Worm (Caenorhabditis elegans) whole organism, late embryonic: ENCODE results near the gene D1005.5.
A peak's percentile ranks its signal among the peaks of the same experiment; 100 is the strongest.

Source experiments
- C38D4.7 ChIP-seq: fragments of 200-800 bp; sonication (Bioruptor generic); optimal IDR thresholded peaks from 2 replicates; lab custom pipeline; 2018; ENCODE audit warnings: mild to moderate bottlenecking, missing genetic modification characterization, moderate library complexity, missing compliant biosample characterization
- F13H6.1 ChIP-seq: sonication (generic microtip); optimal IDR thresholded peaks from 2 replicates; lab custom pipeline; 2016; ENCODE audit warnings: missing genetic modification characterization, missing compliant biosample characterization
- K02D7.2 ChIP-seq: sonication (generic microtip); optimal IDR thresholded peaks from 2 replicates; lab custom pipeline; 2017; ENCODE audit warnings: mild to moderate bottlenecking, missing genetic modification characterization, missing compliant biosample characterization
- K09A11.1 ChIP-seq: sonication (generic microtip); optimal IDR thresholded peaks from 2 replicates; lab custom pipeline; 2017; ENCODE audit warnings: antibody characterized with exemption, mild to moderate bottlenecking, missing genetic modification characterization, missing compliant biosample characterization; ENCODE audit not compliant: insufficient read depth
- Y22D7AL.16 ChIP-seq: sonication (generic microtip); optimal IDR thresholded peaks from 2 replicates; lab custom pipeline; 2016; ENCODE audit warnings: missing genetic modification characterization, missing compliant biosample characterization
- ahr-1 ChIP-seq: sonication (generic microtip); optimal IDR thresholded peaks from 2 replicates; lab custom pipeline; 2016; ENCODE audit warnings: missing genetic modification characterization, missing compliant biosample characterization
- ama-1 ChIP-seq: fragments of 150-350 bp; optimal IDR thresholded peaks from 2 replicates; lab custom pipeline; 2014
- ceh-18 ChIP-seq: sonication (generic microtip); optimal IDR thresholded peaks from 2 replicates; lab custom pipeline; 2016; ENCODE audit warnings: missing genetic modification characterization, missing compliant biosample characterization
- ceh-2 ChIP-seq: sonication (generic microtip); optimal IDR thresholded peaks from 2 replicates; lab custom pipeline; 2016; ENCODE audit warnings: missing genotype, missing genetic modification characterization, missing compliant biosample characterization
- ceh-24 ChIP-seq: sonication (generic microtip); optimal IDR thresholded peaks from 2 replicates; lab custom pipeline; 2016; ENCODE audit warnings: mild to moderate bottlenecking, missing genetic modification characterization, missing compliant biosample characterization
- ceh-45 ChIP-seq: fragments of 200-800 bp; sonication (Bioruptor generic); IDR thresholded peaks from 2 replicates; pipeline ENCODE4 v1.3.6; 2022; ENCODE audit warnings: missing genetic modification reagents, missing genetic modification characterization, missing compliant biosample characterization
- ceh-9 ChIP-seq: sonication (generic microtip); optimal IDR thresholded peaks from 2 replicates; lab custom pipeline; 2016; ENCODE audit warnings: mild to moderate bottlenecking, missing genetic modification characterization, inconsistent platforms, missing compliant biosample characterization
- dmd-4 ChIP-seq: sonication (generic microtip); optimal IDR thresholded peaks from 2 replicates; lab custom pipeline; 2016; ENCODE audit warnings: borderline replicate concordance, missing genetic modification characterization, missing compliant biosample characterization
- ets-4 ChIP-seq: sonication (generic microtip); optimal IDR thresholded peaks from 2 replicates; lab custom pipeline; 2016; ENCODE audit warnings: missing genetic modification characterization, missing compliant biosample characterization
- eyg-1 ChIP-seq: sonication (generic microtip); optimal IDR thresholded peaks from 2 replicates; lab custom pipeline; 2016; ENCODE audit warnings: missing genotype, missing genetic modification characterization, missing compliant biosample characterization
- hlh-13 ChIP-seq: fragments of 200-800 bp; sonication (Bioruptor generic); optimal IDR thresholded peaks from 2 replicates; lab custom pipeline; 2018; ENCODE audit warnings: mild to moderate bottlenecking, missing genetic modification characterization, missing compliant biosample characterization
- hlh-30 ChIP-seq: sonication (generic microtip); optimal IDR thresholded peaks from 2 replicates; lab custom pipeline; 2017; ENCODE audit warnings: antibody characterized with exemption, missing genetic modification characterization, missing compliant biosample characterization; ENCODE audit not compliant: insufficient read depth
- lin-11 ChIP-seq: fragments of 200-800 bp; sonication (Bioruptor generic); optimal IDR thresholded peaks from 2 replicates; lab custom pipeline; 2018; ENCODE audit warnings: mild to moderate bottlenecking, missing genetic modification characterization, missing compliant biosample characterization
- madf-2 ChIP-seq: sonication (generic microtip); optimal IDR thresholded peaks from 2 replicates; lab custom pipeline; 2017; ENCODE audit warnings: missing genetic modification characterization, missing compliant biosample characterization
- mec-3 ChIP-seq: sonication (generic microtip); optimal IDR thresholded peaks from 2 replicates; lab custom pipeline; 2016; ENCODE audit warnings: borderline replicate concordance, missing genetic modification characterization, missing compliant biosample characterization
- nfya-1 ChIP-seq: sonication (generic microtip); optimal IDR thresholded peaks from 2 replicates; lab custom pipeline; 2017; ENCODE audit warnings: missing genetic modification characterization, mild to moderate bottlenecking, missing compliant biosample characterization, antibody characterized with exemption, moderate library complexity
- nhr-11 ChIP-seq: fragments of 150-350 bp; optimal IDR thresholded peaks from 2 replicates; lab custom pipeline; 2014; ENCODE audit warnings: missing biosample characterization, missing genetic modification characterization
- odd-2 ChIP-seq: sonication (generic microtip); optimal IDR thresholded peaks from 2 replicates; lab custom pipeline; 2017; ENCODE audit warnings: antibody characterized with exemption, mild to moderate bottlenecking, missing genetic modification characterization, missing compliant biosample characterization
- pat-9 ChIP-seq: fragments of 200-800 bp; sonication (Bioruptor generic); optimal IDR thresholded peaks from 2 replicates; lab custom pipeline; 2018; ENCODE audit warnings: mild to moderate bottlenecking, missing genetic modification characterization, moderate library complexity, missing compliant biosample characterization
- pax-1 ChIP-seq: fragments of 150-350 bp; optimal IDR thresholded peaks from 2 replicates; lab custom pipeline; 2014; ENCODE audit warnings: missing biosample characterization, missing genetic modification characterization
- pha-2 ChIP-seq: sonication (generic microtip); optimal IDR thresholded peaks from 2 replicates; lab custom pipeline; 2017; ENCODE audit warnings: mild to moderate bottlenecking, missing genetic modification characterization, missing compliant biosample characterization
- pqm-1 ChIP-seq: sonication (generic microtip); optimal IDR thresholded peaks from 2 replicates; lab custom pipeline; 2016; ENCODE audit warnings: missing genetic modification characterization, missing compliant biosample characterization
- pros-1 ChIP-seq: fragments of 150-350 bp; optimal IDR thresholded peaks from 2 replicates; lab custom pipeline; 2014; ENCODE audit warnings: missing biosample characterization, missing genetic modification reagents, missing genetic modification characterization
- ref-2 ChIP-seq: sonication (generic microtip); optimal IDR thresholded peaks from 2 replicates; lab custom pipeline; 2016; ENCODE audit warnings: missing genetic modification characterization, missing compliant biosample characterization
- rnt-1 ChIP-seq: sonication (generic microtip); optimal IDR thresholded peaks from 2 replicates; lab custom pipeline; 2016; ENCODE audit warnings: missing genetic modification characterization, missing compliant biosample characterization
- sdc-2 ChIP-seq: sonication (generic microtip); optimal IDR thresholded peaks from 2 replicates; lab custom pipeline; 2016; ENCODE audit warnings: missing genotype, missing genetic modification characterization, missing compliant biosample characterization
- tbx-2 ChIP-seq: sonication (generic microtip); optimal IDR thresholded peaks from 2 replicates; lab custom pipeline; 2016; ENCODE audit warnings: missing genetic modification characterization, missing compliant biosample characterization
- tbx-7 ChIP-seq: sonication (generic microtip); optimal IDR thresholded peaks from 2 replicates; lab custom pipeline; 2016; ENCODE audit warnings: missing genotype, missing genetic modification characterization, missing compliant biosample characterization
- unc-3 ChIP-seq, 2 experiments: fragments of 200-800 bp in 1 of 2; sonication (Bioruptor generic) in 1 of 2; sonication (generic microtip) in 1 of 2; conservative IDR thresholded peaks in 1 of 2; optimal IDR thresholded peaks in 1 of 2; 2 replicates each; pipeline versions ENCODE4 v1.3.6 to Lab custom; 2016 to 2022; ENCODE audit warnings: missing compliant biosample characterization in 2 of 2, missing genetic modification characterization in 2 of 2, missing genetic modification reagents in 1 of 2
- unc-42 ChIP-seq: sonication (generic microtip); optimal IDR thresholded peaks from 2 replicates; lab custom pipeline; 2016; ENCODE audit warnings: missing genotype, missing genetic modification characterization, missing compliant biosample characterization
- unc-55 ChIP-seq: sonication (generic microtip); optimal IDR thresholded peaks from 2 replicates; lab custom pipeline; 2017; ENCODE audit warnings: missing biosample characterization, missing genetic modification reagents, missing genetic modification characterization
- unc-86 ChIP-seq: sonication (generic microtip); optimal IDR thresholded peaks from 2 replicates; lab custom pipeline; 2016; ENCODE audit warnings: missing genetic modification characterization, missing compliant biosample characterization
- zip-5 ChIP-seq: sonication (generic microtip); optimal IDR thresholded peaks from 2 replicates; lab custom pipeline; 2016; ENCODE audit warnings: missing genetic modification characterization, missing compliant biosample characterization

D1005.5 gene

DNA sequence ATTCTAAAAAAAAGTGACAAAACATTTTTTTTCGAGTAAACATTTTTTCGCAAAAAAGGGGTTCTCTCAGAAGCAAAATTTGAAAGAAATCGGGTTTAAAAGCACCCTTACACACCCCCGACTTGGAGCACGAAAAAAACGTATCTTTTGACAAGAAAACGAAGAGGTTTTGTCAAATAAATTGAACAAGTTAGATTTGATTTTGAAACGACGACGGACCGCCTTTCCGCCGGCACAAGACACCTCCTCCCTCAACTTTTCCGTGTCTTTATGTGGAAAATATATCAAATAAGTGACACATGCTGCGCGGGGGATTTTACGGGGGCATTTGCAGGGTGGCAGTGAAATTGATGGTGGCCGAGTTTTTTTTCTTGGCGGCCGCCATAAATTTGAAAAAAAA is 4.7 kb downstream of the D1005.5 start:
- TF ChIP-seq unc-42 (tag; lab: Kevin White, UChicago) = peak; percentile 62
- no peak for TF ChIP-seq pqm-1 (tag; lab: Kevin White, UChicago)

DNA sequence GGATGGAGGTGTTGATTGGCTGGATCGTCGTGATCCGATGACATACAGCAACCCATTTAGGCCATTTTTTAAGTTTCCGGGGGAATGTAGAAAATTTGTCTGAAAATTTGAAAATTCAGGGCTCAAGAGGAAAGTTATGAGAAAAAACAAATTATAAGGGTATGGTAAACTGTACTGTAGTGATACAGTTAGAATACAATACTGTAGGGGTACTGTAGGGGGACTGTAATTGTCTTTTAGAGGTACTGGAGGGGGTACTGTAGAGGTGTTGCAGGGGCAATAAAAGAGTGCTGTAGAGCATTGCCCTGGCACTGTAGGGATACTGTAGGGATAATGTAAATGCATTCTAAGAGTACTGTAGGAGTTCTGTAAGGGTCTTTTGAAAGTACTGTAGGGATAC is 8.1 kb downstream of the D1005.5 start, which contains the start of gene D1005.6:
Gene D1005.6 (minus strand): TSS at position 101 of the 400 bp plus-strand sequence.
- TF ChIP-seq zip-5 (tag; lab: Kevin White, UChicago) (no peak), pha-2 (no peak), tbx-2 (tag; lab: Kevin White, UChicago) (no peak), K09A11.1 (tag; lab: Kevin White, UChicago) (no peak), lin-11 (tag; lab: Kevin White, UChicago) (no peak), unc-55 (no peak), Y22D7AL.16 (no peak), pax-1 (tag; lab: Kevin White, UChicago) (no peak), hlh-30 (no peak), C38D4.7 (GFP tag; lab: Kevin White, UChicago) (no peak), unc-86 (tag; lab: Kevin White, UChicago) (no peak), sdc-2 (tag; lab: Kevin White, UChicago) (no peak), tbx-7 (no peak), pqm-1 (tag; lab: Kevin White, UChicago) (no peak), ahr-1 (no peak), eyg-1 (tag; lab: Kevin White, UChicago) (no peak), ref-2 (tag; lab: Kevin White, UChicago) (no peak), nfya-1 (tag; lab: Kevin White, UChicago) (no peak)
- TF ChIP-seq, all 69 proteins: peak for 0

- TF ChIP-seq hlh-13 (GFP tag; lab: Kevin White, UChicago) (no peak), F13H6.1 (tag; lab: Kevin White, UChicago) (no peak), eyg-1 (tag; lab: Kevin White, UChicago) (no peak)
Observed at ce11 chrX:1459756-1460155, 13.0 kb downstream of the D1005.5 start.

- no peak for TF ChIP-seq ceh-9
- no peak for TF ChIP-seq ceh-24
- no peak for TF ChIP-seq mec-3 (tag; lab: Kevin White, UChicago)
- TF ChIP-seq ceh-45 (GFP tag; lab: Robert Waterston, UW) = no peak
- TF ChIP-seq C38D4.7 (GFP tag; lab: Kevin White, UChicago) = no peak
- TF ChIP-seq nhr-11 (tag; lab: Kevin White, UChicago) = no peak
- TF ChIP-seq pat-9 (tag; lab: Kevin White, UChicago) = no peak
- TF ChIP-seq ceh-18 (tag; lab: Kevin White, UChicago) = no peak
- TF ChIP-seq, all 69 proteins: peak for 0
Observed at ce11 chrX:1458793-1459192, 14.0 kb downstream of the D1005.5 start, which contains the start of gene D1005.2. TSS of gene D1005.2 (plus strand) at chrX:1459022.

- peak; percentile 42 for TF ChIP-seq ceh-18 (tag; lab: Kevin White, UChicago)
- TF ChIP-seq pros-1 (tag; lab: Kevin White, UChicago) = no peak
- no peak for TF ChIP-seq ama-1
- TF ChIP-seq K02D7.2 = no peak
- TF ChIP-seq unc-3 (GFP tag; conservative IDR thresholded peaks at IDR 0.05; lab: Robert Waterston, UW) = no peak
- no peak for TF ChIP-seq unc-3 (tag; optimal IDR thresholded peaks at IDR 0.05; lab: Kevin White, UChicago)
- TF ChIP-seq ceh-45 (GFP tag; lab: Robert Waterston, UW) = no peak
- TF ChIP-seq tbx-2 (tag; lab: Kevin White, UChicago) = peak; percentile 13
- peak; percentile 54 for TF ChIP-seq rnt-1
- TF ChIP-seq dmd-4 (tag; lab: Kevin White, UChicago) = no peak
- no peak for TF ChIP-seq madf-2
- TF ChIP-seq unc-55 = peak; percentile 59
- no peak for TF ChIP-seq odd-2 (tag; lab: Kevin White, UChicago)
- no peak for TF ChIP-seq ets-4 (tag; lab: Kevin White, UChicago)
- no peak for TF ChIP-seq ceh-2
Observed at ce11 chrX:1456350-1457080, 16.3 kb downstream of the D1005.5 start.
